Fruit fly (Drosophila melanogaster) whole organism, embryonic: ENCODE measurements around the gene p115.

ENCODE experiments used
- Bteb2 ChIP-seq: fragments of 200-800 bp; sonication (Bioruptor generic); optimal IDR thresholded peaks from 2 replicates; lab custom pipeline; 2016; ENCODE audit warnings: missing biosample characterization, missing genetic modification characterization
- CG10147 ChIP-seq: fragments of 200-800 bp; sonication (Bioruptor generic); optimal IDR thresholded peaks from 2 replicates; lab custom pipeline; 2019; ENCODE audit warnings: missing biosample characterization, mild to moderate bottlenecking, missing genetic modification characterization, moderate library complexity
- CG10979 ChIP-seq: fragments of 200-800 bp; sonication (Bioruptor generic); optimal IDR thresholded peaks from 2 replicates; lab custom pipeline; 2018; ENCODE audit warnings: missing biosample characterization, mild to moderate bottlenecking, missing genetic modification characterization, moderate library complexity
- CG11093 ChIP-seq: fragments of 200-800 bp; sonication (Bioruptor generic); IDR thresholded peaks from 3 replicates; pipeline ENCODE4 v1.3.6; 2022; ENCODE audit warnings: missing biosample characterization, missing genetic modification characterization
- CG12071 ChIP-seq: fragments of 200-800 bp; sonication (Bioruptor generic); optimal IDR thresholded peaks from 3 replicates; lab custom pipeline; 2018; ENCODE audit warnings: missing biosample characterization, mild to moderate bottlenecking, missing genetic modification characterization
- CG13424 ChIP-seq: fragments of 200-800 bp; sonication (Bioruptor generic); optimal IDR thresholded peaks from 2 replicates; lab custom pipeline; 2019; ENCODE audit warnings: missing biosample characterization, mild to moderate bottlenecking, missing genetic modification characterization, moderate library complexity
- CG14014 ChIP-seq: fragments of 200-800 bp; sonication (Bioruptor generic); IDR thresholded peaks from 2 replicates; pipeline ENCODE4 v1.3.6; 2022; ENCODE audit warnings: missing biosample characterization, missing genetic modification characterization
- CG15269 ChIP-seq: fragments of 200-800 bp; sonication (Bioruptor generic); optimal IDR thresholded peaks from 2 replicates; lab custom pipeline; 2018; ENCODE audit warnings: missing biosample characterization, mild to moderate bottlenecking, missing genetic modification characterization, moderate library complexity
- CG15479 ChIP-seq: fragments of 200-800 bp; sonication (Bioruptor generic); optimal IDR thresholded peaks from 3 replicates; lab custom pipeline; 2019; ENCODE audit warnings: missing biosample characterization, mild to moderate bottlenecking, missing genetic modification characterization, moderate library complexity
- CG1603 ChIP-seq: fragments of 200-800 bp; sonication (Bioruptor generic); optimal IDR thresholded peaks from 2 replicates; lab custom pipeline; 2019; ENCODE audit warnings: missing biosample characterization, mild to moderate bottlenecking, missing genetic modification characterization, moderate library complexity
- CG1647 ChIP-seq: fragments of 200-800 bp; sonication (Bioruptor generic); optimal IDR thresholded peaks from 3 replicates; lab custom pipeline; 2016; ENCODE audit warnings: missing biosample characterization, missing genetic modification characterization
- CG16779 ChIP-seq: fragments of 200-800 bp; sonication (Bioruptor generic); IDR thresholded peaks from 2 replicates; pipeline ENCODE4 v1.3.6; 2022; ENCODE audit warnings: missing biosample characterization, missing genetic modification characterization
- CG17568 ChIP-seq: fragments of 200-800 bp; sonication (Bioruptor generic); optimal IDR thresholded peaks from 2 replicates; lab custom pipeline; 2018; ENCODE audit warnings: missing biosample characterization, mild to moderate bottlenecking, missing genetic modification characterization, moderate library complexity
- CG18476 ChIP-seq: fragments of 200-800 bp; sonication (Bioruptor generic); optimal IDR thresholded peaks from 2 replicates; lab custom pipeline; 2016; ENCODE audit warnings: missing biosample characterization, mild to moderate bottlenecking, missing genetic modification characterization
- CG2889 ChIP-seq: fragments of 200-800 bp; sonication (Bioruptor generic); IDR thresholded peaks from 3 replicates; pipeline ENCODE4 v1.3.6; 2022; ENCODE audit warnings: missing biosample characterization, missing genetic modification characterization
- CG31441 ChIP-seq: fragments of 200-800 bp; sonication (Bioruptor generic); IDR thresholded peaks from 2 replicates; pipeline ENCODE4 v1.3.6; 2022; ENCODE audit warnings: missing biosample characterization, missing genetic modification characterization
- CG33213 ChIP-seq: fragments of 200-800 bp; sonication (Bioruptor generic); optimal IDR thresholded peaks from 3 replicates; lab custom pipeline; 2016; ENCODE audit warnings: missing biosample characterization, missing genetic modification characterization
- CG33557 ChIP-seq: fragments of 200-800 bp; sonication (Bioruptor generic); optimal IDR thresholded peaks from 2 replicates; lab custom pipeline; 2019; ENCODE audit warnings: missing biosample characterization, mild to moderate bottlenecking, missing genetic modification characterization, moderate library complexity
- CG3995 ChIP-seq: fragments of 200-800 bp; sonication (Bioruptor generic); optimal IDR thresholded peaks from 3 replicates; lab custom pipeline; 2016; ENCODE audit warnings: missing biosample characterization, missing genetic modification characterization
- CG4617 ChIP-seq: fragments of 200-800 bp; sonication (Bioruptor generic); optimal IDR thresholded peaks from 3 replicates; lab custom pipeline; 2016; ENCODE audit warnings: missing biosample characterization, missing genetic modification characterization, borderline replicate concordance
- CG7928 ChIP-seq: fragments of 200-800 bp; sonication (Bioruptor generic); optimal IDR thresholded peaks from 2 replicates; lab custom pipeline; 2017; ENCODE audit warnings: missing biosample characterization, mild to moderate bottlenecking, missing genetic modification characterization
- CG9876 ChIP-seq: fragments of 200-800 bp; sonication (Bioruptor generic); optimal IDR thresholded peaks from 2 replicates; lab custom pipeline; 2016; ENCODE audit warnings: missing biosample characterization, missing genetic modification characterization
- D19B ChIP-seq: fragments of 200-800 bp; sonication (Bioruptor generic); optimal IDR thresholded peaks from 2 replicates; lab custom pipeline; 2017; ENCODE audit warnings: missing biosample characterization, mild to moderate bottlenecking, missing genetic modification characterization
- Dbx ChIP-seq: fragments of 200-800 bp; sonication (Bioruptor generic); IDR thresholded peaks from 3 replicates; pipeline ENCODE4 v1.3.6; 2022; ENCODE audit warnings: missing biosample characterization, missing genetic modification characterization
- Dll ChIP-seq: fragments of 200-800 bp; sonication (Bioruptor generic); IDR thresholded peaks from 4 replicates; pipeline ENCODE4 v1.3.6; 2022; ENCODE audit warnings: missing biosample characterization, missing genetic modification characterization; ENCODE audit not compliant: partially characterized antibody
- ERR ChIP-seq: fragments of 200-800 bp; sonication (Bioruptor generic); optimal IDR thresholded peaks from 2 replicates; lab custom pipeline; 2016; ENCODE audit warnings: missing biosample characterization, missing genetic modification characterization
- MESR4 ChIP-seq: fragments of 200-800 bp; sonication (Bioruptor generic); optimal IDR thresholded peaks from 2 replicates; lab custom pipeline; 2018; ENCODE audit warnings: missing biosample characterization, mild to moderate bottlenecking, missing genetic modification characterization, moderate library complexity
- MTF-1 ChIP-seq: fragments of 200-800 bp; sonication (Bioruptor generic); optimal IDR thresholded peaks from 2 replicates; lab custom pipeline; 2018; ENCODE audit warnings: missing biosample characterization, mild to moderate bottlenecking, missing genetic modification characterization, borderline replicate concordance
- Nf-YC ChIP-seq: fragments of 200-800 bp; optimal IDR thresholded peaks from 3 replicates; lab custom pipeline; 2019; ENCODE audit warnings: missing biosample characterization, mild to moderate bottlenecking, missing genetic modification characterization, moderate library complexity
- Spps ChIP-seq: fragments of 200-800 bp; sonication (Bioruptor generic); optimal IDR thresholded peaks from 2 replicates; lab custom pipeline; 2018; ENCODE audit warnings: missing biosample characterization, mild to moderate bottlenecking, missing genetic modification characterization
- TFAM ChIP-seq: fragments of 200-800 bp; sonication (Bioruptor generic); optimal IDR thresholded peaks from 2 replicates; lab custom pipeline; 2017; ENCODE audit warnings: missing biosample characterization, missing genetic modification characterization, inconsistent platforms
- bbx ChIP-seq: fragments of 200-800 bp; sonication (Bioruptor generic); IDR thresholded peaks from 2 replicates; pipeline ENCODE4 v1.3.6; 2022; ENCODE audit warnings: missing biosample characterization, missing genetic modification characterization; ENCODE audit not compliant: partially characterized antibody
- br ChIP-seq: fragments of >200 bp; optimal IDR thresholded peaks from 2 replicates; lab custom pipeline; 2017
- cas ChIP-seq: fragments of 200-800 bp; sonication (Bioruptor generic); IDR thresholded peaks from 2 replicates; pipeline ENCODE4 v1.3.6; 2022; ENCODE audit warnings: missing biosample characterization, missing genetic modification characterization
- chif ChIP-seq, 2 experiments: fragments of 200-800 bp; sonication (Bioruptor generic); optimal IDR thresholded peaks; 3 replicates each; lab custom pipeline; 2016; ENCODE audit warnings: missing biosample characterization in 2 of 2, missing genetic modification characterization in 2 of 2
- exex ChIP-seq: fragments of 200-800 bp; sonication (Bioruptor generic); optimal IDR thresholded peaks from 4 replicates; lab custom pipeline; 2018; ENCODE audit warnings: missing biosample characterization, mild to moderate bottlenecking, missing genetic modification characterization, moderate library complexity
- fd3F ChIP-seq: fragments of 200-800 bp; sonication (Bioruptor generic); optimal IDR thresholded peaks from 2 replicates; lab custom pipeline; 2018; ENCODE audit warnings: missing biosample characterization, mild to moderate bottlenecking, missing genetic modification characterization, moderate library complexity
- gfzf ChIP-seq: fragments of 200-800 bp; sonication (Bioruptor generic); optimal IDR thresholded peaks from 2 replicates; lab custom pipeline; 2016; ENCODE audit warnings: missing biosample characterization, mild to moderate bottlenecking, missing genetic modification characterization, moderate library complexity
- gsb ChIP-seq: fragments of 200-800 bp; sonication (Bioruptor generic); IDR thresholded peaks from 2 replicates; pipeline ENCODE4 v1.3.6; 2022; ENCODE audit warnings: missing biosample characterization, missing genetic modification characterization
- ham ChIP-seq: fragments of 200-800 bp; sonication (Bioruptor generic); IDR thresholded peaks from 2 replicates; pipeline ENCODE4 v1.3.6; 2022; ENCODE audit warnings: missing biosample characterization, missing genetic modification characterization
- ken ChIP-seq: fragments of 200-800 bp; sonication (Bioruptor generic); IDR thresholded peaks from 3 replicates; pipeline ENCODE4 v1.3.6; 2022; ENCODE audit warnings: missing biosample characterization, missing genetic modification characterization
- klu ChIP-seq: fragments of 200-800 bp; sonication (Bioruptor generic); IDR thresholded peaks from 2 replicates; pipeline ENCODE4 v1.3.6; 2022; ENCODE audit warnings: missing biosample characterization, missing genetic modification characterization
- kni ChIP-seq: fragments of 200-800 bp; sonication (Bioruptor generic); optimal IDR thresholded peaks from 3 replicates; lab custom pipeline; 2017; ENCODE audit warnings: mild to moderate bottlenecking, missing biosample characterization, missing genetic modification reagents, missing genetic modification characterization
- nerfin-2 ChIP-seq: fragments of 200-800 bp; sonication (Bioruptor generic); IDR thresholded peaks from 2 replicates; pipeline ENCODE4 v1.3.6; 2022; ENCODE audit warnings: missing biosample characterization, missing genetic modification characterization; ENCODE audit not compliant: partially characterized antibody
- pho ChIP-seq: fragments of 200-800 bp; sonication (Bioruptor generic); optimal IDR thresholded peaks from 2 replicates; lab custom pipeline; 2016; ENCODE audit warnings: missing biosample characterization, missing genetic modification characterization
- salm ChIP-seq: fragments of 200-800 bp; sonication (Bioruptor generic); optimal IDR thresholded peaks from 2 replicates; lab custom pipeline; 2018; ENCODE audit warnings: missing biosample characterization, mild to moderate bottlenecking, missing genetic modification characterization
- schlank ChIP-seq: fragments of 200-800 bp; sonication (Bioruptor generic); optimal IDR thresholded peaks from 2 replicates; lab custom pipeline; 2018; ENCODE audit warnings: missing biosample characterization, mild to moderate bottlenecking, missing genetic modification characterization
- sens ChIP-seq: fragments of 200-800 bp; sonication (Bioruptor generic); peaks from one replicate; lab custom pipeline; 2016; ENCODE audit warnings: missing biosample characterization, missing genetic modification characterization
- sima ChIP-seq: fragments of 200-800 bp; sonication (Bioruptor generic); optimal IDR thresholded peaks from 2 replicates; lab custom pipeline; 2016; ENCODE audit warnings: missing biosample characterization, missing genetic modification characterization
- ssp ChIP-seq: fragments of 200-800 bp; sonication (Bioruptor generic); IDR thresholded peaks from 2 replicates; pipeline ENCODE4 v1.3.6; 2022; ENCODE audit warnings: missing biosample characterization, missing genetic modification characterization
- tin ChIP-seq: fragments of 200-800 bp; sonication (Bioruptor generic); optimal IDR thresholded peaks from 3 replicates; lab custom pipeline; 2016; ENCODE audit warnings: missing biosample characterization, missing genetic modification characterization
- toy ChIP-seq: fragments of 200-800 bp; sonication (Bioruptor generic); IDR thresholded peaks from 2 replicates; pipeline ENCODE4 v1.3.6; 2022; ENCODE audit warnings: missing biosample characterization, missing genetic modification characterization

Gene p115

dm6 chrX:7909482-7909881 lies 15.7 kb downstream of the p115 start (continued):
- TF ChIP-seq TFAM (GFP tag; lab: Kevin White, UChicago) (no peak), CG4617 (GFP tag; lab: Kevin White, UChicago) (no peak), CG16779 (GFP tag; lab: Robert Waterston, UW) (no peak), CG9876 (GFP tag; lab: Kevin White, UChicago) (no peak), CG1603 (no peak), gsb (GFP tag; lab: Robert Waterston, UW) (no peak), sima (no peak), MESR4 (GFP tag; lab: Kevin White, UChicago) (no peak), fd3F (GFP tag; lab: Kevin White, UChicago) (no peak), cas (GFP tag; lab: Robert Waterston, UW) (no peak), CG13424 (tag; lab: Kevin White, UChicago) (peak; percentile 25), CG1647 (no peak), pho (no peak), sens (GFP tag; lab: Kevin White, UChicago) (peak; percentile 74), CG10147 (GFP tag; lab: Kevin White, UChicago) (no peak), salm (no peak), kni (GFP tag; lab: Kevin White, UChicago) (no peak), ham (GFP tag; lab: Robert Waterston, UW) (no peak), ERR (no peak), klu (GFP tag; lab: Robert Waterston, UW) (no peak), Dll (GFP tag; lab: Robert Waterston, UW) (no peak), CG11093 (GFP tag; lab: Robert Waterston, UW) (no peak), CG7928 (GFP tag; lab: Kevin White, UChicago) (no peak), CG15269 (tag; lab: Kevin White, UChicago) (no peak), exex (tag; lab: Kevin White, UChicago) (no peak), CG10979 (tag; lab: Kevin White, UChicago) (peak; percentile 16), CG14014 (GFP tag; lab: Robert Waterston, UW) (0 out of 2 replicates have a peak, but pooled peaks have one; percentile 14), schlank (tag; lab: Kevin White, UChicago) (no peak), nerfin-2 (GFP tag; lab: Robert Waterston, UW) (no peak), CG17568 (GFP tag; lab: Kevin White, UChicago) (no peak), Bteb2 (GFP tag; lab: Kevin White, UChicago) (no peak), bbx (GFP tag; lab: Robert Waterston, UW) (no peak), CG18476 (GFP tag; lab: Kevin White, UChicago) (no peak), toy (no peak), CG12071 (GFP tag; lab: Kevin White, UChicago) (no peak), MTF-1 (no peak), D19B (GFP tag; lab: Kevin White, UChicago) (no peak), Nf-YC (no peak), ken (GFP tag; lab: Robert Waterston, UW) (no peak), Dbx (GFP tag; lab: Robert Waterston, UW) (no peak), CG31441 (GFP tag; lab: Robert Waterston, UW) (no peak), CG3995 (GFP tag; lab: Kevin White, UChicago) (no peak), ssp (GFP tag; lab: Robert Waterston, UW) (no peak), gfzf (no peak), CG33213 (GFP tag; lab: Kevin White, UChicago) (no peak), CG33557 (GFP tag; lab: Kevin White, UChicago) (no peak), Spps (tag; lab: Kevin White, UChicago) (no peak), tin (GFP tag; lab: Kevin White, UChicago) (no peak), chif (GFP tag; optimal IDR thresholded peaks at IDR 0.05; lab: Kevin White, UChicago) (no peak), CG2889 (GFP tag; lab: Robert Waterston, UW) (no peak), CG15479 (GFP tag; lab: Kevin White, UChicago) (no peak), br (lab: Kevin White, UChicago) (no peak)
